Worm (Caenorhabditis elegans) whole organism, early embryonic: ENCODE data around the gene dct-17.

Experiments used
- B0310.2 ChIP-seq: sonication (generic microtip); optimal IDR thresholded peaks from 2 replicates; lab custom pipeline; 2016; ENCODE audit warnings: mild to moderate bottlenecking, missing genetic modification characterization, missing compliant biosample characterization
- F13C5.2 ChIP-seq: sonication (generic microtip); optimal IDR thresholded peaks from 2 replicates; lab custom pipeline; 2017; ENCODE audit warnings: mild to moderate bottlenecking, missing genetic modification characterization, inconsistent platforms, missing compliant biosample characterization
- aly-1 ChIP-seq: sonication (generic microtip); optimal IDR thresholded peaks from 2 replicates; lab custom pipeline; 2016; ENCODE audit warnings: missing genetic modification characterization, missing compliant biosample characterization
- ama-1 ChIP-seq: fragments of 150-350 bp; optimal IDR thresholded peaks from 2 replicates; lab custom pipeline; 2014
- ceh-13 ChIP-seq: fragments of 200-800 bp; sonication (Bioruptor generic); optimal IDR thresholded peaks from 2 replicates; lab custom pipeline; 2018; ENCODE audit warnings: mild to moderate bottlenecking, missing genetic modification characterization, missing compliant biosample characterization
- ceh-36 ChIP-seq: sonication (generic microtip); optimal IDR thresholded peaks from 2 replicates; lab custom pipeline; 2016; ENCODE audit warnings: missing genetic modification characterization, inconsistent platforms, missing compliant biosample characterization
- ets-7 ChIP-seq: sonication (generic microtip); optimal IDR thresholded peaks from 2 replicates; lab custom pipeline; 2016; ENCODE audit warnings: missing genotype, missing genetic modification characterization, missing compliant biosample characterization
- flt-1 ChIP-seq: fragments of 200-800 bp; sonication (Bioruptor generic); IDR thresholded peaks from 2 replicates; pipeline ENCODE4 v1.3.6; 2022; ENCODE audit warnings: missing genetic modification characterization, missing compliant biosample characterization
- hmbx-1 ChIP-seq: sonication (generic microtip); optimal IDR thresholded peaks from 2 replicates; lab custom pipeline; 2016; ENCODE audit warnings: mild to moderate bottlenecking, missing genetic modification characterization, missing compliant biosample characterization
- hmg-4 ChIP-seq: fragments of 200-800 bp; sonication (Bioruptor generic); optimal IDR thresholded peaks from 2 replicates; lab custom pipeline; 2018; ENCODE audit warnings: mild to moderate bottlenecking, missing genetic modification characterization, missing compliant biosample characterization
- hnd-1 ChIP-seq: sonication (generic microtip); optimal IDR thresholded peaks from 2 replicates; lab custom pipeline; 2016; ENCODE audit warnings: missing genetic modification characterization, missing compliant biosample characterization
- pes-1 ChIP-seq: fragments of 200-800 bp; sonication (Bioruptor generic); IDR thresholded peaks from 2 replicates; pipeline ENCODE4 v1.3.6; 2022; ENCODE audit warnings: missing genetic modification reagents, missing genetic modification characterization, missing compliant biosample characterization
- scrt-1 ChIP-seq: fragments of 200-800 bp; sonication (Bioruptor generic); IDR thresholded peaks from 2 replicates; pipeline ENCODE4 v1.3.6; 2022; ENCODE audit warnings: missing genetic modification characterization, missing compliant biosample characterization
- sea-1 ChIP-seq: fragments of 200-800 bp; sonication (Bioruptor generic); conservative IDR thresholded peaks from 2 replicates; pipeline ENCODE4 v1.3.6; 2022; ENCODE audit warnings: missing genetic modification characterization, missing compliant biosample characterization
- tbx-11 ChIP-seq: fragments of 200-800 bp; sonication (Bioruptor generic); IDR thresholded peaks from 2 replicates; pipeline ENCODE4 v1.3.6; 2022; ENCODE audit warnings: missing genetic modification characterization, missing compliant biosample characterization
- tbx-37 ChIP-seq: fragments of 200-800 bp; sonication (Bioruptor generic); conservative IDR thresholded peaks from 2 replicates; pipeline ENCODE4 v1.3.6; 2022; ENCODE audit warnings: missing genetic modification reagents, missing genetic modification characterization, missing compliant biosample characterization
- tra-4 ChIP-seq: sonication (generic microtip); optimal IDR thresholded peaks from 2 replicates; lab custom pipeline; 2017; ENCODE audit warnings: missing genetic modification characterization, missing compliant biosample characterization

The dct-17 gene

DNA sequence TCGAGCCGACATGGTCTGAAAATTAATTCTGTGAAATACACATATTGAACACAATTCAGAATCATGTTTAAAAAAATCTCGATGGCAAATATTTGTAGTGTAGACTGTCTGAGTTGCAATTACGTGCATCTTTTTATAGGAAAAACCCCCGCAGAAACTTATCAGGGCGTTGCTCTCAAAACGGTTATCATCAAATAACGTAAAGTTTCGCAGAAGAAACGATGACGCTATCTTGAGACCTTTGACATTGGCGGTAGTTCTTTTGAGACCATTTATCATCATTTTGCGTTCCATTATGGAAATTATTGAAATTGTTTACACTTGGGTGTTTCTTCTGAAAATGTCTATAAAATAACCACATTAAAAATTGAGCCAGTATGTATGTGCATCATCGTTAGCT lies at the start of gene dct-17:
TSS of gene dct-17 (minus strand) at position 23 of the 400 bp plus-strand sequence.
- TF ChIP-seq hmg-4 (GFP tag; lab: Kevin White, UChicago) (no peak), ama-1 (no peak)

- TF ChIP-seq tbx-11 (no peak), flt-1 (GFP tag; lab: Robert Waterston, UW) (no peak), tra-4 (no peak), sea-1 (no peak), pes-1 (GFP tag; lab: Robert Waterston, UW) (no peak), ceh-13 (no peak), aly-1 (tag; lab: Kevin White, UChicago) (no peak), hmg-4 (GFP tag; lab: Kevin White, UChicago) (no peak), ceh-36 (no peak), B0310.2 (tag; lab: Kevin White, UChicago) (no peak), ama-1 (no peak)
Observed at ce11 chrV:13777857-13778256, 47.3 kb upstream of the dct-17 start, which contains the start of gene F53C11.9. Gene F53C11.9, plus strand, starts transcription at chrV:13778015.

DNA sequence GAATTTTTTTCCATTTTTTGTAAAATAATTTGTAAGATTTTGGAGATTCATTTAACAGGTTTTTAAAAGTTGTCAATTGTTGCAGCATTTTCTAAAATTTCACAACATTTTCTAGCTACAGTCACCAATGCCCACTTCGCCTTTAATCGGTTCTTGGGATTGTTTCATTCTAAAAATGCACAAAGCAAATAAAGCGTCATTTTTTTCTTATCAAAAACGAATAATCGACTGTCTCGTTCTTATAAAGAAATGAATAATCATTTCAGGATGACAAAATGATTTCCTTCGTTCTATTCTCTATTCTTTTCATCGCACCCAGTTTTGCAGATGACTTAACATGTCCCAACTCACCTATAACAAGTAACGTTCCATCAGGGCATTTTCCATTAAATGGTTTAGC lies 44.9 kb upstream of the dct-17 start, which contains the start of gene F53C11.1:
TSS of gene F53C11.1 (plus strand) at position 268 of the 400 bp plus-strand sequence.
- TF ChIP-seq tbx-37 (GFP tag; lab: Robert Waterston, UW) (no peak), ceh-36 (no peak)

ce11 chrV:13771209-13771608 lies 40.6 kb upstream of the dct-17 start, which contains the start of gene F20G2.5:
Gene F20G2.5, plus strand, starts transcription at chrV:13771509.
- no peak for TF ChIP-seq B0310.2 (tag; lab: Kevin White, UChicago)

DNA sequence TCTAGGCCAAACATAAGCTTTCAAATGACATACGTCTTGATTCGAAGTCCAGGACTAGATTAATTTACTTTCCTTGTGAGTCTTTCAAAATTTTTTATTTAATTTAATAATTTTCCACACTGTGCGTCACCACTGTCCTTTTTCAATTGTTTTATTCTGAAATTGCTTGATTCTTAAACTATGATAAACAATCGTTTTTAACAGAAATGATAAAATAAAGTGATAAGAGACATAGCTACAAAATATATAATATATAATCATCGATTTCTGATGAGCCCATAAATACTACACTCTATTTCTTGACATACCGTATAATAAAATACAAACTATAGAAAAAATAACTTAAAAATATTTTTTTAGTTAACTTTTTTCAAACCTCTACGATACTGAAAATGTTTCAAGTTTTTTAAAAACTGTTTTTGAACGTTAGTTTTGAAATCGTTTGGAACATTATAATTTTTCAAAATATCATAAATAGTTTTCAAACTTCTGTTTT lies 38.4 kb upstream of the dct-17 start, which contains the start of gene nas-24:
TSS of gene nas-24 (plus strand) at position 446 of the 496 bp plus-strand sequence.
- TF ChIP-seq hmg-4 (GFP tag; lab: Kevin White, UChicago) (no peak), F13C5.2 (tag; lab: Kevin White, UChicago) (no peak), ama-1 (no peak), ceh-13 (no peak), tbx-11 (no peak), B0310.2 (tag; lab: Kevin White, UChicago) (no peak), ets-7 (tag; lab: Kevin White, UChicago) (no peak), sea-1 (no peak), hmbx-1 (tag; lab: Kevin White, UChicago) (no peak)

- no peak for TF ChIP-seq pes-1 (GFP tag; lab: Robert Waterston, UW)
- TF ChIP-seq tbx-37 (GFP tag; lab: Robert Waterston, UW): no peak
- TF ChIP-seq hmbx-1 (tag; lab: Kevin White, UChicago): no peak
- TF ChIP-seq ceh-13: no peak
- TF ChIP-seq tbx-11: no peak
- TF ChIP-seq ets-7 (tag; lab: Kevin White, UChicago): no peak
- no peak for TF ChIP-seq ama-1
- TF ChIP-seq aly-1 (tag; lab: Kevin White, UChicago): no peak
- no peak for TF ChIP-seq F13C5.2 (tag; lab: Kevin White, UChicago)
- TF ChIP-seq flt-1 (GFP tag; lab: Robert Waterston, UW): no peak
- no peak for TF ChIP-seq hmg-4 (GFP tag; lab: Kevin White, UChicago)
- TF ChIP-seq hnd-1 (tag; lab: Kevin White, UChicago): no peak
- TF ChIP-seq scrt-1 (GFP tag; lab: Robert Waterston, UW): no peak
- no peak for TF ChIP-seq ceh-36
- TF ChIP-seq sea-1: no peak
- TF ChIP-seq B0310.2 (tag; lab: Kevin White, UChicago): no peak
Observed at ce11 chrV:13768388-13768787, 37.8 kb upstream of the dct-17 start, which contains the start of gene F20G2.3. Gene F20G2.3, minus strand, starts transcription at chrV:13768488.

DNA sequence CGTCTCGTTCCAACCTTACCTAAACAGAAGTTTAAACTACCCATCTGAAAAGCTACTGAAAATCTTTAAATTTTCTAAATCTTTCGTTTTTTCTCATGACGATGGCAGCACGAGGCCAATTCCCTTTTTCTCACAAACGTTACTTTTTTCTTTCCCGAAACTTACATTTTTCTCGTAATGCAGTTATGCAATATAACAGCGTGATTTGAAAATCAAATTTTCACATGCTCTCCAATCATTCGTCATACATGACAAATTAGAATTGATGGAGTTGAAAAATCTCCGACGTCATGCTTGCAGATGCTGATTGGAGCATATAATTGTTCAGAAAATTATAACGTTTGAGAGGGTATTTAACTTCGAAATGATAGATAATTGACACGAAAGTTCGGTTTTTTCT lies 33.1 kb upstream of the dct-17 start:
- TF ChIP-seq flt-1 (GFP tag; lab: Robert Waterston, UW) (no peak), hmbx-1 (tag; lab: Kevin White, UChicago) (no peak), hmg-4 (GFP tag; lab: Kevin White, UChicago) (no peak), B0310.2 (tag; lab: Kevin White, UChicago) (no peak), pes-1 (GFP tag; lab: Robert Waterston, UW) (no peak), F13C5.2 (tag; lab: Kevin White, UChicago) (no peak), tbx-11 (no peak), ets-7 (tag; lab: Kevin White, UChicago) (no peak), ceh-13 (no peak), tra-4 (no peak), scrt-1 (GFP tag; lab: Robert Waterston, UW) (no peak), hnd-1 (tag; lab: Kevin White, UChicago) (no peak), sea-1 (no peak), ceh-36 (no peak)

DNA sequence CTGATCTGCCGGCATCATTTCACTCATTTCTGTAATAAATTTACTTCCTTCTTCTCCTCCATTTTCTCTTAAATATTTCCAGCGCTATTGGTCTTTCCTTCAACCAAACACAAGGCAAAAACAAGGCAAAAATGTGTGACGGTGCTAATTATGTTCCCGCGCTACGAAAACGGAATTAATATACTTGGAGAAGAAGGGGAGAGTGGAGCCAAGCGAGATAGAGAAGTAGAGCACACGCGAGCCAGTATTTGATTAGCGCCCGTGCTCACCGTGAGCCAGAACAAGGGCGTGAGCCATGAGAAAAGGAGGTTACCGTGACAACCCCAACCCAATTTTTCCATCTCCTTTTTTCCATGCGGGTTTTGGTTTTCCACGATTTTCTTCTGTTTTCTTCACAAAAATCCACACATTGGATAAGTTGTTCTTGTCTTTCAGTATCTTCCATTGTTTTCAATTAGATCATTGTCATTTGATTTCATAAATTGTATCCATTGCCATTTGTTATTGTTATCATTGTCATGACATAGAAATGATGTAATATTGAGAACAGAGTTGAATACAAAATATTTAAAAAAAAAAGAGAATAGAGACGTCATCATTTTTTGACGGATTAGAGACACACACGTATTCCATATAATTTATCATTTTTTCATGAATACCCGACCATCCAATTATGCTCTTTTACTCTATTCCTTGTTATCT lies 32.0 kb upstream of the dct-17 start, which contains the start of gene F20G2.6:
TSS of gene F20G2.6 (plus strand) at position 652 of the 702 bp plus-strand sequence.
- no peak for TF ChIP-seq B0310.2 (tag; lab: Kevin White, UChicago)
- TF ChIP-seq F13C5.2 (tag; lab: Kevin White, UChicago): no peak
- TF ChIP-seq hmbx-1 (tag; lab: Kevin White, UChicago): no peak
- no peak for TF ChIP-seq flt-1 (GFP tag; lab: Robert Waterston, UW)
